Fruit fly (Drosophila melanogaster): ENCODE measurements around the gene Cpr67Fa2.

The Cpr67Fa2 gene

DNA sequence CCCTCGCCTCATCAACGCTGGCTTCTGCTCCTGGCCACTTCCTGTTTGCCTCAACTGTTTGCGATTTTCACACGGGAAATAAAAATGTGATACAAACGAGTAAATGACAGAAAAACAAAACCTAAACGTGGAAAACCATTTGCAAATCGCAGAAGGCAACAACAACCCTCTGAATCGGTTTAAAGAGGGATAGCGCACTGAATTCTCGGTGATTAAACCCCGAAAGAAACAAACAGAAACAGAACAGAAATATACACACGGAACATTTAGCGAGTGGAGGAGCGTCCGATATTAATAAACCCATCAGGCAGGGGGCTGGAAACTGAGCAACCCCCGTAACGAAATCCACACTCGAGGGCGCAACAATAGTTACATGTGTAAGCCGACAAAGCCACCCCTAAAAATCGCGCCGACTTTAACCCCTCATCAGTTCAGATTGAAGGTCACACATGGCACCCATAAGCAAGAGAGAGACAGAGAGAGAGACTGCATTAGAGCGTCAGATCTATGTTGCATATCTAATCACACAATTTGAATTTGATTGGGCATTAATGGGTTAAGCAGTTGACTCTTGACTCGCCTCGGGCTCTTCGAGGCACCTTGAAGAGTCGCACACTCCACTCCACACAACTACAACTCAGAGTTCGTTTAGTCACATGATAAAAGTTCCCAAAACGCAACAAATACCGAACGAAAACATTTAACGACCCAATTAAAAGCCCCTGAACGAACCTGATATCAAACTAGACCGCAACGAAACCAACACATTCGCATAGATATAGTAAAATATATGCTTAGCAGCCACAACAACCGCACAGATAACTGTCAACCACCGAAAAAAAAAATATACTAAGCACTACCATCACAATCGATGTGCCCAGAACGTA, 29.6 kb upstream of the Cpr67Fa2 start:
- TF ChIP-seq CG8478 (optimal IDR thresholded peaks at IDR 0.05) (no peak), psq (optimal IDR thresholded peaks at IDR 0.05) (no peak), Dll (optimal IDR thresholded peaks at IDR 0.05) (no peak), EcR (GFP tag; optimal IDR thresholded peaks at IDR 0.05) (no peak), pan (optimal IDR thresholded peaks at IDR 0.05) (no peak), usp (GFP tag; optimal IDR thresholded peaks at IDR 0.05) (no peak)

DNA sequence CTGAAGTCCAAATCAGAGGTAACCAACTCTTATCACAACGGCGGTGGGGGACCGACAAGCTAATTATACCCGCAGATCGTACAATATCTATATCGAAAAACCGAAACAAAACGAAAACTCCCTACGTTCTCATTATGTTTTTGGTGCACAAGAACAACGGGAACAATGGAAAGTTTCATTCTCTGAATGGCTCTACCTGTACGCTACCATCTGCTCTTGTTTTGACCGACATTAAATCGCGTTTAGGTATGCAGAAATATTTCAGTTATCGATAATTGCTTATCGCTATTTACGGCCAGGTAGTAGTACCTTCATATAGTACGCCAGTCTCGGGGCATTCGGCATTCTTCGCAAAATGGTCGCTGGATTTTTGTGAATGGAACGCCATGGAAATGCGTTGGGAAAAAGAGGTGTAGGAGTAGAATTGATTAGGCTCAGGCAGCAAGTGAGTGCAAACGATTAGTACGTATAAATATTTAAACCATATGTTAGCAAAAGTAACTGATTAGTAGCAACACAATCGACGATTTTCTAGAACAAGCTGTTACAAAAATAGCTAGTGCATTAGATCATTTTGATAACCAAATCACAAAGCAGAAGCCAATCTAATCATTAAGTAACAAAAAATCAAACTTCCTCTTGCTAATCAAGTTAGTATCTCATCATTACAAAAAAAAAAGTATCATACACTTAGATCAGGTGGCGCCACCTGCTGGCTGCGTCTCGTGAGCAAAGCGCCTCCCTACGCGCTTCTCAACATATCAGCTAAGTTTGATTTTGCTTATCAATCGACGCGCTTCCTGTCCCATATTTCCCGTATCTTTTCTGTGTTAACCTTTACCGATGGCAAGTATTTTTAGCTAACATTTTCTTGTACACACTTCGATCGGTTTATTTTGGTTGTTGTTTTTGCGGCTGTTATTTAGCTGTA, 28.7 kb upstream of the Cpr67Fa2 start:
- no peak for TF ChIP-seq EcR (GFP tag; optimal IDR thresholded peaks at IDR 0.05)
- no peak for TF ChIP-seq CG8478 (optimal IDR thresholded peaks at IDR 0.05)
- TF ChIP-seq pan (optimal IDR thresholded peaks at IDR 0.05) = no peak
- no peak for TF ChIP-seq Dll (optimal IDR thresholded peaks at IDR 0.05)
- no peak for TF ChIP-seq usp (GFP tag; optimal IDR thresholded peaks at IDR 0.05)
- TF ChIP-seq psq (optimal IDR thresholded peaks at IDR 0.05) = no peak

DNA sequence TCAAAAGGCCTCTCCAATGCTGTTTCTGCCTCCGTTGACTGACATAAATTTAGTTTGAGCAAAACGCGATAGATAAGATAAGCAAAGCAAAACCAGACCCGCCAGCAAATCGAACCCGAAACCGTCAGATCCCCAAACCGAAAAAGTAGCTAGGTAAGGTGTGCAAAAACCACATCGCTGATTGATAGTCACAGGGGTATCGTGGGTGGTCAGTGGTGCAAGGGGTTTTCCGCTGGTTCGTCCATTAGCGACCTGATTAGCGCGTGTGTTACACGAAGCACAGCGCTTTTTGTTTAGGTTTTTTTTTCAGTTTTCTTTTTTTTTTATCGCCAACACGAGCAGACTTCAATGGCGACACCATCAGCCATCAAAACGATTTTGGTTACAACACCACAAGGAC, 27.6 kb upstream of the Cpr67Fa2 start:
- TF ChIP-seq usp (GFP tag; optimal IDR thresholded peaks at IDR 0.05) (no peak), pan (optimal IDR thresholded peaks at IDR 0.05) (no peak), CG8478 (optimal IDR thresholded peaks at IDR 0.05) (no peak), EcR (GFP tag; optimal IDR thresholded peaks at IDR 0.05) (no peak), Dll (optimal IDR thresholded peaks at IDR 0.05) (no peak), psq (optimal IDR thresholded peaks at IDR 0.05) (no peak)

DNA sequence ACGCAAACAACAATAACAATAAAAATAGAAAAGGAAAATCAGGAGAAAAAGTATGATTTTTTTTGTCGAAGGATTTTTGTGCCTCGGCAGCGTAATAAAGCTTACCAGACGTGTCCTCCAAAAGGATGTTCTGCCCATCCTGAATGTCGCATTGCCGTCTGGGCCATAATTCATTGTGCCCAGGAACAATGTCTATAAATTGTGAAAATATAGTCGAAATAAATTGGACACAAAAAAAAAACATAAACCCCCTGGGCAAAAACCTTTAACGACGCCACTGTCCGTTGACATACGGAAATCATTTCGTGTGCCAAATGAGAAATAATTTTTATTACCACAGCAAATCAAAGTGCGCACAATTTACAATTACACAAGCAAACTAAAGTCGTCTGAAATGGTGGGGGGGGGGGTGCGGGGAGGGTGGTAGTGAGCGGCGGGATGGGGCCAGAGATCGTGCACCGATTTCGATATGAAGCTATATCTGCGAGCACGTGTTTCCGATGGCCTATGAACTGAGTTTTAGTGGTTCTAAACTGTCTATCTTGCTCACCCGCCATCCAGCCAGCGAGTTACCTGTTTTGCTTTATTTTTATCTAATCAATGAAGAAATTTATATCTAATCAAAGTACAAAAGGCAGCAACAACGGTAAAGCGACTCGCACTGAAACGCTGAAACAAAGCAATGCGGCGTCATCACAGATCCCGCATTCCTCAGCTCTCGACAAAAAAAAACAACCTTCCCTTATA, 24.7 kb upstream of the Cpr67Fa2 start:
- TF ChIP-seq EcR (GFP tag; optimal IDR thresholded peaks at IDR 0.05) (no peak), psq (optimal IDR thresholded peaks at IDR 0.05) (no peak), pan (optimal IDR thresholded peaks at IDR 0.05) (no peak), Dll (optimal IDR thresholded peaks at IDR 0.05) (no peak), usp (GFP tag; optimal IDR thresholded peaks at IDR 0.05) (no peak), CG8478 (optimal IDR thresholded peaks at IDR 0.05) (no peak)

DNA sequence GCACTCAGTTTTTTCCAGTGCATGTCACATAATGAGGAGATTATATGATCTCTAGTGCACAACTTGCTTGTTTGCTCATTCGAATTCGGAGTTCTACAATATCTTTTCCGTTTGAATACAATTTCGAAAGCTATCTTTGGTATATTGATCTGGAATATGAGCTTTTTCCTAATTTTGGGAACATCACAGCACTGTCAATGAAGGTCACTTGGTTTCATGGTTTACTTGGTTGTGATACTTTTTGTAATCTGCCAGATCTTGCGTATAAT, 24.2 kb upstream of the Cpr67Fa2 start:
- TF ChIP-seq Dll (optimal IDR thresholded peaks at IDR 0.05) (no peak), psq (optimal IDR thresholded peaks at IDR 0.05) (no peak), usp (GFP tag; optimal IDR thresholded peaks at IDR 0.05) (no peak), CG8478 (optimal IDR thresholded peaks at IDR 0.05) (no peak), EcR (GFP tag; optimal IDR thresholded peaks at IDR 0.05) (no peak), pan (optimal IDR thresholded peaks at IDR 0.05) (no peak)

DNA sequence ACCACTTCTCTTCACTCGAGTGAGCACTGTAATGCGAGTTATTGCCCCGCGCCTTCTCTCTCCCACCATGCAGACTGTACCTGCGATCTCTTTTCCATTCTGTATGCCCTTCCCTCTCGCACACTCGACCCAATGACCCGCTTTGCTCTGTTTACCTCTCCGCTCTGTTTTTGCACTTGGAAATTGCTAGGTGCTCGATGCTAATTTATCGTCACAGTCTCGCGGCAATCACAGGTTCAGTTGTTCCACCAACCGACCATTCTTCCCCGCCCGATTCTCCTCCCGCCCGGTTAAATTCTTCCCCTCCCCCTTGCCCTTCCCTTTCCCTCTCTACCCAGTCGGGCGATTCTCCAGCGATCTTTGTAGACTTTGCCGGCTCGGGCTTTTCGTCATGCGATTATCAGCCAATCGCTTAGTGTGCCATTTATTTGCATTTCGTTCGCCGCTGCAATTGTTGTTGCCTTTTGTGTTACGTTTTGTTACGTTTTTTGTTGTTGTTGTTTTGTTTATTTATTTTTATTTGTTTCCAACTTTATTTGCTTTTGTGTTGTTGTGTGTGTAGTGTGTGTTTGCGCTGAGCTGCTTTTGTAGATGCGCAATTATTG, 23.6 kb upstream of the Cpr67Fa2 start:
- TF ChIP-seq CG8478 (optimal IDR thresholded peaks at IDR 0.05) = no peak
- no peak for TF ChIP-seq pan (optimal IDR thresholded peaks at IDR 0.05)
- TF ChIP-seq Dll (optimal IDR thresholded peaks at IDR 0.05) = no peak
- no peak for TF ChIP-seq psq (optimal IDR thresholded peaks at IDR 0.05)
- no peak for TF ChIP-seq usp (GFP tag; optimal IDR thresholded peaks at IDR 0.05)
- no peak for TF ChIP-seq EcR (GFP tag; optimal IDR thresholded peaks at IDR 0.05)

DNA sequence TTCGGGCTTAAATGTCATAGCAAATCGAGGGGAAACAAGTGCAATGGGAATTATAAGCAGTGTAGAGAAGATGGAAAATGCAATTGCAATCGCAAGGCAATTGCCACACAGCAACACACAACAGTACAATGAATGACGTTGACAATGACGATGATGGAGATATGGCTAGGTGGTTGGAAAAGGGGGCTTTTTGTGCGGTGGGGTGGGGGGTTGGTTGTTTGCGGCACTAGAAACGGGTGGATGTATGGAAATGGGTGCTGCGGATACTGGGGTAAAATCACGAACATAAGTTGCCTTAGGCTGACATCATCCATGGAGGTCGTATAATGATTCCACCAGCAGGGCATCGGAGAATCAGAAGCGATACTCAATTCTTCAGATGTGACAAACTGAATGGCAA, 22.4 kb upstream of the Cpr67Fa2 start:
- no peak for TF ChIP-seq psq (optimal IDR thresholded peaks at IDR 0.05)
- no peak for TF ChIP-seq CG8478 (optimal IDR thresholded peaks at IDR 0.05)
- no peak for TF ChIP-seq usp (GFP tag; optimal IDR thresholded peaks at IDR 0.05)
- no peak for TF ChIP-seq Dll (optimal IDR thresholded peaks at IDR 0.05)
- no peak for TF ChIP-seq pan (optimal IDR thresholded peaks at IDR 0.05)
- TF ChIP-seq EcR (GFP tag; optimal IDR thresholded peaks at IDR 0.05) = no peak

DNA sequence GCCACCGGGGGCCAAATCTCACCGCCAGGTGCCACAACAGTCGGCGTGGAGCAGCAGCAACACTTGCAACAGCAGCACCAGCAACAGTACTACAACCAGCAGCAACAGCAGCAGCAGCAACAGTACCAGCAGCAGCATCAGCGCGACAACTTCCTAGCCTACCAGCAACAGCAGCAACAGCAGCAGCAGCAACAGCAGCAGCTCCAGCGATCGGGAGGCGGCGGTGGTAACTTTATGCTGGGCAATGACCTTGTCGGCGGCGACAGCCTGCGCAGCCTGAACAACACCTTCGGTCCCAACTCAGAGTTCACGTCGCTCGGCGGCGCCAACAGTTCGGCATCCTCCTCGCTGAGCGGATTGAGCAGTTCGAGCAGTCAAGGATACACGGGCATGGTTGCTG, 21.4 kb upstream of the Cpr67Fa2 start:
- TF ChIP-seq Dll (optimal IDR thresholded peaks at IDR 0.05) = no peak
- TF ChIP-seq usp (GFP tag; optimal IDR thresholded peaks at IDR 0.05) = no peak
- TF ChIP-seq EcR (GFP tag; optimal IDR thresholded peaks at IDR 0.05) = no peak
- TF ChIP-seq psq (optimal IDR thresholded peaks at IDR 0.05) = no peak
- TF ChIP-seq CG8478 (optimal IDR thresholded peaks at IDR 0.05) = no peak
- TF ChIP-seq pan (optimal IDR thresholded peaks at IDR 0.05) = no peak

DNA sequence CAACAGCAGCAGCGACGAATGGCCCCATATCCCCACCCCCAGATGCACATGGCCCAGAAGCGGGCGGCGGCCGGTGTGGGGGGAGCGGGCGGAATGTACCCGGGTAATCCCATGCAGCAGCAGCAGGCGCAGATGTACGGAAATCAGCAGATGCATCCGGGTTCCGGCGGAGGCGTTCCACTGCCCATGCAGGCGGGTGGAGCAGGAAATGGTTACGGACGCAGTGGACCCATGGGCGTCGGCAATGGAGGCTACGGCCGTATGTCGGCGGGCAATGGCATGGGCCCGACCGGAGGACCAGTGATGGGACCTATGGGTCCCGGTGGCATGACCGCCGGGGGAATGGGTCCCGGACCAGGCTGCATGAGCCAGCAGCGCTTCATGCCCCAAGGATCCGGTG, 20.0 kb upstream of the Cpr67Fa2 start:
- TF ChIP-seq pan (optimal IDR thresholded peaks at IDR 0.05) (no peak), psq (optimal IDR thresholded peaks at IDR 0.05) (no peak), usp (GFP tag; optimal IDR thresholded peaks at IDR 0.05) (no peak), Dll (optimal IDR thresholded peaks at IDR 0.05) (no peak), CG8478 (optimal IDR thresholded peaks at IDR 0.05) (no peak), EcR (GFP tag; optimal IDR thresholded peaks at IDR 0.05) (no peak)

DNA sequence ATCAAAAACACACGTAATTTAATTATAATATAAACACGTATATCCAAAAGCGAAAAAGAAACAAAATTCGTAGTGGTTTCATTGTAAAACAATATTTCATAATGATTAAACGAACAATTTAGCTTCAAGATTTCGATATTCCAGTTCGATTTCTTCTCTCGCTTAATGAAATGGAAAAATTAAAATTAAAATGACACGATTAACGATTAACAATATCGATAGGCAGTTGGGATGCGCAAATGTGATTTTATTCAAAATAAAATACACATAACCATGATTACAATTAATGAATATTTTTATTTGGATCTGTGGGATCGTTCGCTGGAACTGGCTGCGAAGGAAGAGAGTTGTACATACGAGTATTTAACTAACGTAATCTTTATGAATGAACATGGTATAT, 15.5 kb upstream of the Cpr67Fa2 start:
- TF ChIP-seq pan (optimal IDR thresholded peaks at IDR 0.05) = no peak
- no peak for TF ChIP-seq psq (optimal IDR thresholded peaks at IDR 0.05)
- no peak for TF ChIP-seq CG8478 (optimal IDR thresholded peaks at IDR 0.05)
- no peak for TF ChIP-seq EcR (GFP tag; optimal IDR thresholded peaks at IDR 0.05)
- no peak for TF ChIP-seq usp (GFP tag; optimal IDR thresholded peaks at IDR 0.05)
- no peak for TF ChIP-seq Dll (optimal IDR thresholded peaks at IDR 0.05)

DNA sequence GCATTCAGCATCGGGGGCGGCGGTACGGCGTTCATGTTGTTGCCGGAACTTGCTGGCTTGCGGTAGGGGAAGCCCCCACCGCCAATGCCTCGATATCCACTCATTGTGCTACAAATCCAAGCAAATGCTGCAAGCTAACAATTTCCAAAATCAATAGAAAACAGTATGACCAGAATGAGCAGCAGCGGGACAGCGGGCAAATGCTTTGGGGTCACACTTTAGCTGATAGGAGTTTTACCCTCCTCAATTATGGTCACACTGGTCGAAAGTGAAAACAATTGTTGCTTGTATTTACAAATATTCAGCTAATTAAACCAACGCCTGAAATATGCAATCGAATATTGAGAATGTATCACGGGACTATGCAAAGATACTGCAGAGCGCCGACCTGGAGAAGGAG, 12.7 kb upstream of the Cpr67Fa2 start, which contains the start of the genes CG6418 and Blos4:
Gene CG6418 (minus strand): TSS at position 196 of the 400 bp plus-strand sequence.
Gene Blos4 (plus strand): TSS at position 244 of the 400 bp plus-strand sequence.
- TF ChIP-seq Dll (optimal IDR thresholded peaks at IDR 0.05) (no peak), EcR (GFP tag; optimal IDR thresholded peaks at IDR 0.05) (no peak), psq (optimal IDR thresholded peaks at IDR 0.05) (no peak), usp (GFP tag; optimal IDR thresholded peaks at IDR 0.05) (no peak), CG8478 (optimal IDR thresholded peaks at IDR 0.05) (no peak), pan (optimal IDR thresholded peaks at IDR 0.05) (no peak)
